Worm (Caenorhabditis elegans): Measurements from ENCODE around the gene T19D2.13.

DNA sequence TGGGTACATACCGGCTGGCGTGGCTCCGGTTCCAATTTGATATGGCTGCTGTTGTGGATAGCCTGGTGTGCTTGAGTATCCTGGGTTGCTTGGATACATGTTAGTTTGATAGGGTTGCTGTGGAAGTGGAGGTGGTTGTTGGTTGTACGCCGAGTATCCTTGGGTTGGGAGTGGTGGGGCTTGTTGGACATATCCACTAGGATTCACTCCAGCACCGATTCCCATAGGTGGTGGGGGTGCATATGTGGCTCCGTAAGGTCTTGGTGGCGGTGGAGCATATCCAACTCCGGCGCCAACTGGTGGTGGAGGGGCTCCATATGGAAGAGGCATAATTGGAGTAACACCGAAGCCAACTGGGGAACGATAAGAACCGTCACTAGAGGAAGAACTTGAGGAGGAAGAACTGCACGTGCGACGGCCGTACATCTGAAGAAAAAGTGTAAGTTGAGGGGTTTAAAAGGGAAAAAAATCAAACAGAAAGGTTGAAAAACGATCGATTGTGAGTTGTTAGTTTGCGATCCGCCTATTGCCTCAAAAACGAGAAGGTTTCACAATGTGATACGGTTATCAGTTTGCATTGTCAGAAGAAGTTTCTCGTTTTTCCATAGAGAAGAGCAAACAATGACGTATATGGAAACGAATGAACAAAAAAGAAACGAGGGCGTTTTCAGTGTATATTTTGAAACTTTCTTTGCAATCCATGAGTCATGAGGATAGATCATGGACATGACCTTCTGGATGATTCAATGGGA lies 26.2 kb upstream of the T19D2.13 start, which contains the start of gene C16B8.3:
- TF ChIP-seq lin-13 (GFP tag; optimal IDR thresholded peaks at IDR 0.05) (no peak), hpl-2 (GFP tag; optimal IDR thresholded peaks at IDR 0.05) (no peak), jun-1 (tag; optimal IDR thresholded peaks at IDR 0.05) (no peak)
